Worm (Caenorhabditis elegans) whole organism, L1 larva: Measurements from ENCODE around the gene rhi-1.

Experiments
- C16A3.4 ChIP-seq: fragments of 150-350 bp; optimal IDR thresholded peaks from 2 replicates; lab custom pipeline; 2014; ENCODE audit warnings: missing biosample characterization, missing genetic modification characterization
- C34B4.2 ChIP-seq: sonication (generic microtip); optimal IDR thresholded peaks from 2 replicates; lab custom pipeline; 2017; ENCODE audit warnings: mild to moderate bottlenecking, missing genetic modification characterization, missing compliant biosample characterization
- aly-2 ChIP-seq: fragments of 150-350 bp; optimal IDR thresholded peaks from 2 replicates; lab custom pipeline; 2014; ENCODE audit warnings: missing biosample characterization, missing genetic modification characterization
- blmp-1 ChIP-seq: fragments of 150-350 bp; optimal IDR thresholded peaks from 2 replicates; lab custom pipeline; 2014; ENCODE audit warnings: missing biosample characterization, missing genetic modification characterization
- ceh-82 ChIP-seq, 3 experiments: fragments of 150-350 bp in 1 of 3; sonication (generic microtip) in 2 of 3; optimal IDR thresholded peaks; 2 replicates each; lab custom pipeline; 2014 to 2017; ENCODE audit warnings: missing biosample characterization in 3 of 3, missing genetic modification characterization in 3 of 3
- ceh-88 ChIP-seq: fragments of 200-800 bp; sonication (Bioruptor generic); IDR thresholded peaks from 2 replicates; pipeline ENCODE4 v1.3.6; 2022; ENCODE audit warnings: missing genetic modification characterization, missing compliant biosample characterization
- ces-1 ChIP-seq: fragments of 150-350 bp; optimal IDR thresholded peaks from 2 replicates; lab custom pipeline; 2014; ENCODE audit warnings: missing biosample characterization, missing genetic modification reagents, missing genetic modification characterization
- efl-1 ChIP-seq, 4 experiments: fragments of 150-350 bp; optimal IDR thresholded peaks in 3 of 4; peaks in 1 of 4; 1 replicate in 1 of 4; 2 replicates in 3 of 4; lab custom pipeline; 2014; ENCODE audit warnings: missing biosample characterization in 2 of 4, missing genetic modification characterization in 2 of 4, missing genetic modification reagents in 2 of 4
- egl-13 ChIP-seq: sonication (generic microtip); optimal IDR thresholded peaks from 2 replicates; lab custom pipeline; 2016; ENCODE audit warnings: missing genotype, missing genetic modification reagents, missing genetic modification characterization, missing compliant biosample characterization
- egl-27 ChIP-seq, 2 experiments: fragments of 150-350 bp in 1 of 2; sonication (generic microtip); optimal IDR thresholded peaks; 3 replicates each; lab custom pipeline; 2017 to 2018; ENCODE audit warnings: missing biosample characterization in 2 of 2, missing genetic modification characterization in 2 of 2, missing genetic modification reagents in 2 of 2
- elt-2 ChIP-seq: sonication (generic microtip); optimal IDR thresholded peaks from 2 replicates; lab custom pipeline; 2016; ENCODE audit warnings: missing genetic modification characterization, mild to moderate bottlenecking, inconsistent platforms, missing compliant biosample characterization, missing genetic modification reagents
- elt-3 ChIP-seq, 6 experiments: fragments of 150-350 bp in 1 of 6; sonication (generic microtip); optimal IDR thresholded peaks; 2 replicates each; lab custom pipeline; 2017 to 2018; ENCODE audit warnings: missing biosample characterization in 6 of 6, missing genetic modification characterization in 6 of 6, inconsistent platforms in 1 of 6
- ets-5 ChIP-seq: fragments of 200-800 bp; sonication (Bioruptor generic); IDR thresholded peaks from 2 replicates; pipeline ENCODE4 v1.3.6; 2022; ENCODE audit warnings: missing genetic modification characterization, missing compliant biosample characterization
- fkh-10 ChIP-seq: sonication (generic microtip); optimal IDR thresholded peaks from 2 replicates; lab custom pipeline; 2017; ENCODE audit warnings: missing biosample characterization, missing genetic modification reagents, missing genetic modification characterization
- fkh-4 ChIP-seq: sonication (generic microtip); optimal IDR thresholded peaks from 2 replicates; lab custom pipeline; 2016; ENCODE audit warnings: missing compliant biosample characterization, missing genetic modification characterization, borderline replicate concordance
- fkh-8 ChIP-seq: sonication (generic microtip); optimal IDR thresholded peaks from 2 replicates; lab custom pipeline; 2016; ENCODE audit warnings: mild to moderate bottlenecking, missing genetic modification characterization, missing compliant biosample characterization
- grh-1 ChIP-seq: fragments of 200-800 bp; sonication (Bioruptor generic); IDR thresholded peaks from 2 replicates; pipeline ENCODE4 v1.3.6; 2022; ENCODE audit warnings: missing genetic modification reagents, missing genetic modification characterization, missing compliant biosample characterization
- hlh-17 ChIP-seq: fragments of 200-800 bp; sonication (Bioruptor generic); optimal IDR thresholded peaks from 2 replicates; lab custom pipeline; 2018; ENCODE audit warnings: missing genetic modification characterization, mild to moderate bottlenecking, missing compliant biosample characterization, moderate library complexity, borderline replicate concordance
- hlh-4 ChIP-seq: sonication (generic microtip); optimal IDR thresholded peaks from 2 replicates; lab custom pipeline; 2016; ENCODE audit warnings: mild to moderate bottlenecking, missing genetic modification characterization, missing compliant biosample characterization
- isw-1 ChIP-seq: fragments of 200-800 bp; sonication (Bioruptor generic); IDR thresholded peaks from 2 replicates; pipeline ENCODE4 v1.3.6; 2022; ENCODE audit warnings: missing genetic modification characterization, missing compliant biosample characterization
- jun-1 ChIP-seq: fragments of 150-350 bp; optimal IDR thresholded peaks from 2 replicates; lab custom pipeline; 2014; ENCODE audit warnings: missing biosample characterization, missing genetic modification reagents, missing genetic modification characterization
- lin-14 ChIP-seq: fragments of 200-800 bp; sonication (Bioruptor generic); optimal IDR thresholded peaks from 2 replicates; lab custom pipeline; 2018; ENCODE audit warnings: mild to moderate bottlenecking, missing genetic modification characterization, moderate library complexity, missing compliant biosample characterization
- lin-35 ChIP-seq, 2 experiments: fragments of 150-350 bp; optimal IDR thresholded peaks; 2 replicates each; lab custom pipeline; 2014; ENCODE audit warnings: missing biosample characterization in 2 of 2, missing genetic modification characterization in 2 of 2, missing genetic modification reagents in 2 of 2
- lsy-2 ChIP-seq, 2 experiments: fragments of 150-350 bp; optimal IDR thresholded peaks; 2 replicates each; lab custom pipeline; 2014; ENCODE audit warnings: missing biosample characterization in 2 of 2, missing genetic modification characterization in 2 of 2
- nhr-19 ChIP-seq: fragments of 200-800 bp; sonication (Bioruptor generic); conservative IDR thresholded peaks from 2 replicates; pipeline ENCODE4 v1.3.6; 2022; ENCODE audit warnings: missing genetic modification characterization, missing compliant biosample characterization
- nhr-20 ChIP-seq: sonication (generic microtip); optimal IDR thresholded peaks from 2 replicates; lab custom pipeline; 2016; ENCODE audit warnings: mild to moderate bottlenecking, missing genetic modification characterization, missing compliant biosample characterization
- nhr-237 ChIP-seq: fragments of 150-350 bp; optimal IDR thresholded peaks from 2 replicates; lab custom pipeline; 2014; ENCODE audit warnings: missing biosample characterization, missing genetic modification characterization
- nhr-47 ChIP-seq: sonication (generic microtip); optimal IDR thresholded peaks from 2 replicates; lab custom pipeline; 2016; ENCODE audit warnings: mild to moderate bottlenecking, missing genetic modification characterization, moderate library complexity, missing compliant biosample characterization
- nhr-71 ChIP-seq: sonication (generic microtip); optimal IDR thresholded peaks from 2 replicates; lab custom pipeline; 2016; ENCODE audit warnings: mild to moderate bottlenecking, missing genetic modification characterization, moderate library complexity, missing compliant biosample characterization
- nhr-76 ChIP-seq: sonication (generic microtip); optimal IDR thresholded peaks from 2 replicates; lab custom pipeline; 2017; ENCODE audit warnings: missing biosample characterization, missing genetic modification characterization
- nhr-85 ChIP-seq: sonication (generic microtip); peaks from one replicate; lab custom pipeline; 2016; ENCODE audit warnings: missing genetic modification characterization, inconsistent platforms, missing compliant biosample characterization
- pqm-1 ChIP-seq: sonication (generic microtip); optimal IDR thresholded peaks from 3 replicates; lab custom pipeline; 2017; ENCODE audit warnings: missing biosample characterization, missing genetic modification characterization
- rnt-1 ChIP-seq: sonication (generic microtip); optimal IDR thresholded peaks from 2 replicates; lab custom pipeline; 2016; ENCODE audit warnings: mild to moderate bottlenecking, missing genetic modification characterization, moderate library complexity, missing compliant biosample characterization
- skn-1 ChIP-seq: fragments of 150-350 bp; optimal IDR thresholded peaks from 2 replicates; lab custom pipeline; 2014; ENCODE audit warnings: missing biosample characterization, missing genetic modification characterization
- snu-23 ChIP-seq: sonication (generic microtip); optimal IDR thresholded peaks from 2 replicates; lab custom pipeline; 2016; ENCODE audit warnings: missing genetic modification characterization, missing compliant biosample characterization
- sox-4 ChIP-seq: sonication (generic microtip); optimal IDR thresholded peaks from 2 replicates; lab custom pipeline; 2016; ENCODE audit warnings: missing genetic modification characterization, missing compliant biosample characterization
- sup-37 ChIP-seq: fragments of 200-800 bp; sonication (Bioruptor generic); optimal IDR thresholded peaks from 2 replicates; lab custom pipeline; 2018; ENCODE audit warnings: mild to moderate bottlenecking, missing genetic modification characterization, missing compliant biosample characterization
- tbx-2 ChIP-seq: sonication (generic microtip); optimal IDR thresholded peaks from 2 replicates; lab custom pipeline; 2016; ENCODE audit warnings: missing genetic modification characterization, missing compliant biosample characterization
- unc-30 ChIP-seq: sonication (generic microtip); optimal IDR thresholded peaks from 2 replicates; lab custom pipeline; 2017; ENCODE audit warnings: missing biosample characterization, missing genetic modification characterization
- xbp-1 ChIP-seq: sonication (generic microtip); optimal IDR thresholded peaks from 2 replicates; lab custom pipeline; 2016; ENCODE audit warnings: missing genetic modification characterization, missing compliant biosample characterization
- zag-1 ChIP-seq: fragments of 150-350 bp; optimal IDR thresholded peaks from 2 replicates; lab custom pipeline; 2014; ENCODE audit warnings: missing biosample characterization, missing genetic modification characterization
- ztf-11 ChIP-seq, 2 experiments: sonication (generic microtip); optimal IDR thresholded peaks; 2 replicates each; lab custom pipeline; 2016 to 2017; ENCODE audit warnings: missing genetic modification characterization in 2 of 2, missing biosample characterization in 1 of 2, missing compliant biosample characterization in 1 of 2

Gene rhi-1

ce11 chrX:4478503-4478902, 29.8 kb upstream of the rhi-1 start:
- no peak for TF ChIP-seq nhr-19 (GFP tag; lab: Robert Waterston, UW)
- TF ChIP-seq fkh-8 (tag; lab: Kevin White, UChicago) = no peak
- no peak for TF ChIP-seq C16A3.4
- no peak for TF ChIP-seq sup-37 (GFP tag; lab: Kevin White, UChicago)
- TF ChIP-seq rnt-1 (tag; lab: Kevin White, UChicago) = no peak
- TF ChIP-seq lin-35 (GFP tag; optimal IDR thresholded peaks at IDR 0.05; lab: Kevin White, UChicago) = peak in 1 of 2 experiments; percentile 21
- no peak for TF ChIP-seq ceh-88 (GFP tag; lab: Robert Waterston, UW)
- no peak for TF ChIP-seq nhr-47 (tag; lab: Kevin White, UChicago)
- TF ChIP-seq ets-5 = no peak
- peak; percentile 65 for TF ChIP-seq elt-2
- TF ChIP-seq efl-1 (optimal IDR thresholded peaks at IDR 0.05; lab: Kevin White, UChicago) = no peak
- no peak for TF ChIP-seq efl-1 (GFP tag; optimal IDR thresholded peaks at IDR 0.05 in 1 of 2; lab: Kevin White, UChicago)
- TF ChIP-seq sox-4 (tag; lab: Kevin White, UChicago) = no peak

- TF ChIP-seq rnt-1 (tag; lab: Kevin White, UChicago) = no peak
- TF ChIP-seq lin-35 (GFP tag; optimal IDR thresholded peaks at IDR 0.05; lab: Kevin White, UChicago) = peak in 1 of 2 experiments; percentile 8
- no peak for TF ChIP-seq nhr-237
- no peak for TF ChIP-seq fkh-4 (tag; lab: Kevin White, UChicago)
Measured at ce11 chrX:4479960-4480359, 28.3 kb upstream of the rhi-1 start.

ce11 chrX:4480800-4481199, 27.5 kb upstream of the rhi-1 start:
- TF ChIP-seq elt-2 = peak; percentile 85
- no peak for TF ChIP-seq skn-1
- no peak for TF ChIP-seq ceh-82 (tag; optimal IDR thresholded peaks at IDR 0.05; lab: Kevin White, UChicago)
- no peak for TF ChIP-seq nhr-20 (tag; lab: Kevin White, UChicago)
- peak in 1 of 2 experiments; percentile 17 for TF ChIP-seq lin-35 (GFP tag; optimal IDR thresholded peaks at IDR 0.05; lab: Kevin White, UChicago)
- peak; percentile 31 for TF ChIP-seq pqm-1 (tag; lab: Kevin White, UChicago)

ce11 chrX:4484072-4484471, 24.2 kb upstream of the rhi-1 start:
- peak; percentile 96 for TF ChIP-seq blmp-1
- TF ChIP-seq nhr-71 (tag; lab: Kevin White, UChicago) = peak; percentile 8
- TF ChIP-seq lsy-2 (tag; optimal IDR thresholded peaks at IDR 0.05; lab: Kevin White, UChicago) = no peak
- no peak for TF ChIP-seq hlh-4 (tag; lab: Kevin White, UChicago)
- no peak for TF ChIP-seq fkh-8 (tag; lab: Kevin White, UChicago)
- TF ChIP-seq elt-3 (tag; optimal IDR thresholded peaks at IDR 0.05; lab: Kevin White, UChicago) = no peak
- no peak for TF ChIP-seq aly-2 (tag; lab: Kevin White, UChicago)
- TF ChIP-seq isw-1 = no peak
- no peak for TF ChIP-seq egl-27 (tag; optimal IDR thresholded peaks at IDR 0.05; lab: Kevin White, UChicago)
- TF ChIP-seq tbx-2 = peak; percentile 9
- no peak for TF ChIP-seq nhr-19 (GFP tag; lab: Robert Waterston, UW)
- TF ChIP-seq nhr-237 = no peak
- TF ChIP-seq rnt-1 (tag; lab: Kevin White, UChicago) = no peak
- peak; percentile 54 for TF ChIP-seq lin-14 (GFP tag; lab: Kevin White, UChicago)
- peak; percentile 81 for TF ChIP-seq nhr-85 (tag; lab: Kevin White, UChicago)
- no peak for TF ChIP-seq ztf-11 (tag; optimal IDR thresholded peaks at IDR 0.05; lab: Kevin White, UChicago)
- no peak for TF ChIP-seq egl-13 (tag; lab: Kevin White, UChicago)
- no peak for TF ChIP-seq pqm-1 (tag; lab: Kevin White, UChicago)
- TF ChIP-seq unc-30 (tag; lab: Kevin White, UChicago) = no peak
- no peak for TF ChIP-seq ces-1
- no peak for TF ChIP-seq zag-1 (tag; lab: Kevin White, UChicago)
- peak; percentile 8 for TF ChIP-seq snu-23 (GFP tag; lab: Kevin White, UChicago)
- TF ChIP-seq sup-37 (GFP tag; lab: Kevin White, UChicago) = no peak
- no peak for TF ChIP-seq lin-35 (GFP tag; optimal IDR thresholded peaks at IDR 0.05; lab: Kevin White, UChicago)
- TF ChIP-seq C34B4.2 (tag; lab: Kevin White, UChicago) = no peak
- peak; percentile 55 for TF ChIP-seq nhr-20 (tag; lab: Kevin White, UChicago)
- no peak for TF ChIP-seq xbp-1 (tag; lab: Kevin White, UChicago)
- TF ChIP-seq fkh-10 (GFP tag; lab: Kevin White, UChicago) = no peak
- TF ChIP-seq jun-1 = no peak
- no peak for TF ChIP-seq hlh-17 (GFP tag; lab: Kevin White, UChicago)
- TF ChIP-seq grh-1 (GFP tag; lab: Robert Waterston, UW) = no peak
- no peak for TF ChIP-seq nhr-76 (tag; lab: Kevin White, UChicago)
